Fruit fly (Drosophila melanogaster): Measurements from ENCODE around the gene CG10602.

DNA sequence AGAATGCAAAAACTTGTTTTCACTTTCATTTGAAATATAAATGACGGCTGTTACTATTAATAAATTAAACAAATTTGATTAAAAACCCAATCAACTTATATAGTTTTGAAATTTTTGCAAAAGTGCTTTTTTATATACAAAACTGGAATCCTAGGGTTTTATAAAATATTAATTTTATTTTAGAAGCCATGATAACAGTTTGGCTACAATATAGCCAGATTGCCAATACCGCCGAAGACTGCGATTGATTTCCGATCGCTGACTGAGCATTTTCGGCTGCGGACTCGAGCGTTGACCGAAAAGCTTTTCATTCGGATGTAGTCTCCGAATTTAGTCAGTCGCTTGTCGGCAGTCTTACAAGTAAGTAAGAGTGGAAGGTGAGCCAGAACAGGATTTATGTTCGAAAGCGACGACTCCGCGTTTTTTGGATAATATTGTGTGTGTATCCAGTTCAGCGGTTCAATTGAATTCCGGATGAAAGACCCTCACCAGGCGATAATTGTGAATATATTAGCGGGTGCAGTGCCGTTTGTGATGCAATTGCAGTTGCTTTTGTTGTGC lies 35.7 kb downstream of the CG10602 start, which contains the start of gene Ugt36D1:
- TF ChIP-seq CTCF (optimal IDR thresholded peaks at IDR 0.05): no peak
- no peak for TF ChIP-seq CG8478 (optimal IDR thresholded peaks at IDR 0.05)
